Worm (Caenorhabditis elegans) whole organism, L4 larva: Measurements from ENCODE around the gene Y40B10A.5.

Source experiments
- F10B5.3 ChIP-seq: sonication (generic microtip); optimal IDR thresholded peaks from 2 replicates; lab custom pipeline; 2016; ENCODE audit warnings: mild to moderate bottlenecking, missing genetic modification characterization, missing compliant biosample characterization
- F37D6.2 ChIP-seq: sonication (generic microtip); optimal IDR thresholded peaks from 2 replicates; lab custom pipeline; 2016; ENCODE audit warnings: mild to moderate bottlenecking, missing genetic modification characterization, missing compliant biosample characterization
- T20F7.1 ChIP-seq: fragments of 200-800 bp; sonication (Bioruptor generic); optimal IDR thresholded peaks from 2 replicates; lab custom pipeline; 2018; ENCODE audit warnings: mild to moderate bottlenecking, missing genetic modification characterization, missing compliant biosample characterization
- Y48G9A.11 ChIP-seq: fragments of 200-800 bp; sonication (Bioruptor generic); IDR thresholded peaks from 2 replicates; pipeline ENCODE4 v1.3.6; 2022; ENCODE audit warnings: missing genetic modification reagents, missing genetic modification characterization, missing compliant biosample characterization
- aha-1 ChIP-seq: fragments of 150-350 bp; peaks from one replicate; lab custom pipeline; 2014; ENCODE audit warnings: missing biosample characterization, missing genetic modification characterization
- ceh-28 ChIP-seq: fragments of 150-350 bp; optimal IDR thresholded peaks from 2 replicates; lab custom pipeline; 2014; ENCODE audit warnings: missing biosample characterization, missing genetic modification reagents, missing genetic modification characterization
- daf-12 ChIP-seq: fragments of 150-350 bp; optimal IDR thresholded peaks from 2 replicates; lab custom pipeline; 2014; ENCODE audit warnings: missing biosample characterization, missing genetic modification reagents, missing genetic modification characterization
- daf-16 ChIP-seq, 3 experiments: sonication (generic microtip); optimal IDR thresholded peaks; 2 replicates each; lab custom pipeline; 2016 to 2017; ENCODE audit warnings: missing genetic modification characterization in 3 of 3, missing genetic modification reagents in 3 of 3, mild to moderate bottlenecking in 2 of 3, missing compliant biosample characterization in 2 of 3, missing biosample characterization in 1 of 3, moderate library complexity in 1 of 3
- daf-8 ChIP-seq: fragments of 200-800 bp; sonication (Bioruptor generic); IDR thresholded peaks from 2 replicates; pipeline ENCODE4 v1.3.6; 2022; ENCODE audit warnings: missing genetic modification characterization, missing compliant biosample characterization
- dmd-6 ChIP-seq: fragments of 200-800 bp; sonication (Bioruptor generic); IDR thresholded peaks from 2 replicates; pipeline ENCODE4 v1.3.6; 2022; ENCODE audit warnings: missing genetic modification reagents, missing genetic modification characterization, missing compliant biosample characterization
- dve-1 ChIP-seq: sonication (generic microtip); optimal IDR thresholded peaks from 2 replicates; lab custom pipeline; 2017; ENCODE audit warnings: antibody characterized with exemption, mild to moderate bottlenecking, missing genetic modification characterization, missing compliant biosample characterization; ENCODE audit not compliant: insufficient read depth
- egl-43 ChIP-seq: fragments of 200-800 bp; sonication (Bioruptor generic); IDR thresholded peaks from 2 replicates; pipeline ENCODE4 v1.3.6; 2022; ENCODE audit warnings: missing genetic modification reagents, missing genetic modification characterization, missing compliant biosample characterization
- gei-8 ChIP-seq: fragments of 200-800 bp; sonication (Bioruptor generic); optimal IDR thresholded peaks from 2 replicates; lab custom pipeline; 2018; ENCODE audit warnings: mild to moderate bottlenecking, missing genetic modification characterization, missing compliant biosample characterization
- hlh-11 ChIP-seq: fragments of 200-800 bp; sonication (Bioruptor generic); optimal IDR thresholded peaks from 2 replicates; lab custom pipeline; 2018; ENCODE audit warnings: mild to moderate bottlenecking, missing genetic modification characterization, missing compliant biosample characterization
- hlh-30 ChIP-seq: sonication (generic microtip); optimal IDR thresholded peaks from 2 replicates; lab custom pipeline; 2017; ENCODE audit warnings: antibody characterized with exemption, mild to moderate bottlenecking, missing genetic modification characterization, missing compliant biosample characterization; ENCODE audit not compliant: insufficient read depth
- jun-1 ChIP-seq: fragments of 150-350 bp; optimal IDR thresholded peaks from 2 replicates; lab custom pipeline; 2014; ENCODE audit warnings: missing biosample characterization, missing genetic modification reagents, missing genetic modification characterization
- lin-29 ChIP-seq: fragments of 200-800 bp; sonication (Bioruptor generic); IDR thresholded peaks from 2 replicates; pipeline ENCODE4 v1.3.6; 2022; ENCODE audit warnings: missing genetic modification reagents, missing genetic modification characterization, missing compliant biosample characterization
- madf-5 ChIP-seq, 2 experiments: fragments of 200-800 bp; sonication (Bioruptor generic); IDR thresholded peaks; 2 replicates each; pipeline ENCODE4 v1.3.6; 2022; ENCODE audit warnings: missing compliant biosample characterization in 2 of 2, missing genetic modification characterization in 2 of 2
- madf-9 ChIP-seq: fragments of 200-800 bp; sonication (Bioruptor generic); conservative IDR thresholded peaks from 2 replicates; pipeline ENCODE4 v1.3.6; 2022; ENCODE audit warnings: missing genetic modification reagents, missing genetic modification characterization, missing compliant biosample characterization
- mep-1 ChIP-seq: fragments of 150-350 bp; sonication (generic microtip); optimal IDR thresholded peaks from 3 replicates; lab custom pipeline; 2014; ENCODE audit warnings: missing biosample characterization, missing genetic modification characterization
- mes-2 ChIP-seq: sonication (generic microtip); optimal IDR thresholded peaks from 2 replicates; lab custom pipeline; 2016; ENCODE audit warnings: missing genotype, mild to moderate bottlenecking, missing genetic modification characterization, missing compliant biosample characterization; ENCODE audit not compliant: poor library complexity, severe bottlenecking
- nhr-28 ChIP-seq: fragments of 150-350 bp; optimal IDR thresholded peaks from 2 replicates; lab custom pipeline; 2014; ENCODE audit warnings: missing biosample characterization, missing genetic modification characterization
- nhr-6 ChIP-seq: fragments of 150-350 bp; optimal IDR thresholded peaks from 2 replicates; lab custom pipeline; 2014; ENCODE audit warnings: missing biosample characterization, missing genetic modification characterization
- nhr-76 ChIP-seq: fragments of 150-350 bp; optimal IDR thresholded peaks from 2 replicates; lab custom pipeline; 2014; ENCODE audit warnings: missing biosample characterization, missing genetic modification characterization
- nhr-77 ChIP-seq: fragments of 150-350 bp; optimal IDR thresholded peaks from 2 replicates; lab custom pipeline; 2014; ENCODE audit warnings: missing biosample characterization, missing genetic modification characterization
- php-3 ChIP-seq: fragments of 200-800 bp; sonication (Bioruptor generic); IDR thresholded peaks from 2 replicates; pipeline ENCODE4 v1.3.6; 2022; ENCODE audit warnings: missing genetic modification reagents, missing genetic modification characterization, missing compliant biosample characterization
- pqm-1 ChIP-seq: sonication (generic microtip); optimal IDR thresholded peaks from 2 replicates; lab custom pipeline; 2017; ENCODE audit warnings: missing biosample characterization, missing genetic modification characterization
- rbr-2 ChIP-seq: sonication (generic microtip); optimal IDR thresholded peaks from 2 replicates; lab custom pipeline; 2016; ENCODE audit warnings: missing genotype, missing genetic modification characterization, missing compliant biosample characterization
- snpc-4 ChIP-seq: fragments of 150-350 bp; optimal IDR thresholded peaks from 2 replicates; lab custom pipeline; 2014; ENCODE audit warnings: missing biosample characterization, missing genetic modification characterization
- spr-1 ChIP-seq: sonication (generic microtip); optimal IDR thresholded peaks from 2 replicates; lab custom pipeline; 2016; ENCODE audit warnings: mild to moderate bottlenecking, missing genetic modification characterization, missing compliant biosample characterization
- spr-3 ChIP-seq: fragments of 200-800 bp; sonication (Bioruptor generic); optimal IDR thresholded peaks from 2 replicates; lab custom pipeline; 2018; ENCODE audit warnings: mild to moderate bottlenecking, missing genetic modification characterization, missing compliant biosample characterization
- tra-1 ChIP-seq: fragments of 200-800 bp; sonication (Bioruptor generic); IDR thresholded peaks from 2 replicates; pipeline ENCODE4 v1.3.6; 2022; ENCODE audit warnings: missing genetic modification reagents, missing genetic modification characterization, missing compliant biosample characterization
- zfp-2 ChIP-seq: sonication (generic microtip); optimal IDR thresholded peaks from 2 replicates; lab custom pipeline; 2016; ENCODE audit warnings: mild to moderate bottlenecking, missing genetic modification characterization, missing compliant biosample characterization

Gene Y40B10A.5

ce11 chrV:1999531-2000094, 46.2 kb downstream of the Y40B10A.5 start, which contains the start of gene alh-5:
Gene alh-5, minus strand, starts transcription at chrV:1999581.
- TF ChIP-seq Y48G9A.11 (no peak), spr-3 (GFP tag; lab: Kevin White, UChicago) (no peak), rbr-2 (no peak), madf-5 (GFP tag; IDR thresholded peaks at IDR 0.05; lab: Robert Waterston, UW) (no peak), tra-1 (GFP tag; lab: Robert Waterston, UW) (no peak), ceh-28 (tag; lab: Kevin White, UChicago) (no peak), snpc-4 (no peak), spr-1 (tag; lab: Kevin White, UChicago) (no peak), daf-12 (tag; lab: Kevin White, UChicago) (no peak), pqm-1 (tag; lab: Kevin White, UChicago) (peak; percentile 5), hlh-30 (tag; lab: Kevin White, UChicago) (peak; percentile 68), hlh-11 (peak; percentile 31), lin-29 (GFP tag; lab: Robert Waterston, UW) (no peak), nhr-28 (peak; percentile 99), nhr-77 (tag; lab: Kevin White, UChicago) (peak; percentile 55), gei-8 (no peak), aha-1 (tag; lab: Kevin White, UChicago) (peak; percentile 40), F37D6.2 (no peak), php-3 (GFP tag; lab: Robert Waterston, UW) (no peak), mep-1 (no peak), dmd-6 (peak; percentile 35; the same call in 1 of the 2 replicates), egl-43 (no peak), nhr-6 (tag; lab: Kevin White, UChicago) (no peak), madf-9 (no peak), daf-16 (GFP tag; optimal IDR thresholded peaks at IDR 0.05; lab: Kevin White, UChicago) (no peak), daf-16 (tag; optimal IDR thresholded peaks at IDR 0.05; lab: Kevin White, UChicago) (peak; percentile 86), zfp-2 (tag; lab: Kevin White, UChicago) (no peak), nhr-76 (no peak), F10B5.3 (tag; lab: Kevin White, UChicago) (no peak), dve-1 (tag; lab: Kevin White, UChicago) (peak; percentile 58), T20F7.1 (no peak)

DNA sequence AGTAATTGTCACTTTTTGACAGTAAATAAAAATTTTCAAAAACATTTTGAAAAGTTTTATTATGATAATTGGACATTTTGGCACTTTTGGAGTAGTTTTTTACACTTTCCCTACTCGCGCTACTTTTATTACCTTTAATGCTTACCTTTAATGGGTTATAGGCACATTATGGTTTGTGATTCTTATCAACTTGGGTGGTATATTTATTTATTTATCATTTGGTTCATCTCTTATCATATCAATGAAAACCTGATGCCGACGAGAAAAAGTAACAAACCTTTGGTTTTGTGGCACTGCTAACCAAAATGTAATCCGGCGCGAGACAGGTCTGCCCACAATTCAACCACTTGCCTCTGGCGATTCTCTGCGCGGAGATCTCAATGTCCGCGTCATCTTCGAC, 47.5 kb downstream of the Y40B10A.5 start:
- TF ChIP-seq php-3 (GFP tag; lab: Robert Waterston, UW) (peak; percentile 74), egl-43 (no peak), nhr-28 (peak; percentile 22), daf-8 (GFP tag; lab: Robert Waterston, UW) (no peak), daf-16 (GFP tag; optimal IDR thresholded peaks at IDR 0.05; lab: Kevin White, UChicago) (no peak), daf-16 (tag; optimal IDR thresholded peaks at IDR 0.05; lab: Kevin White, UChicago) (peak; percentile 63), mes-2 (tag; lab: Kevin White, UChicago) (no peak), jun-1 (no peak)
